Fruit fly (Drosophila melanogaster) whole organism, embryonic: ENCODE measurements around the gene HemK2.

Source experiments
- CG10366 ChIP-seq: fragments of 200-800 bp; sonication (Bioruptor generic); IDR thresholded peaks from 2 replicates; pipeline ENCODE4 v1.3.6; 2022; ENCODE audit warnings: missing biosample characterization, missing genetic modification characterization
- CG10979 ChIP-seq: fragments of 200-800 bp; sonication (Bioruptor generic); optimal IDR thresholded peaks from 2 replicates; lab custom pipeline; 2018; ENCODE audit warnings: missing biosample characterization, mild to moderate bottlenecking, missing genetic modification characterization, moderate library complexity
- CG11504 ChIP-seq: fragments of 200-800 bp; sonication (Bioruptor generic); optimal IDR thresholded peaks from 3 replicates; lab custom pipeline; 2019; ENCODE audit warnings: missing biosample characterization, mild to moderate bottlenecking, missing genetic modification characterization, moderate library complexity
- CG12155 ChIP-seq: fragments of 200-800 bp; sonication (Bioruptor generic); optimal IDR thresholded peaks from 3 replicates; lab custom pipeline; 2016; ENCODE audit warnings: missing biosample characterization, missing genetic modification characterization
- CG12219 ChIP-seq: fragments of 200-800 bp; sonication (Bioruptor generic); optimal IDR thresholded peaks from 3 replicates; lab custom pipeline; 2018; ENCODE audit warnings: missing biosample characterization, mild to moderate bottlenecking, missing genetic modification characterization
- CG14014 ChIP-seq: fragments of 200-800 bp; sonication (Bioruptor generic); IDR thresholded peaks from 2 replicates; pipeline ENCODE4 v1.3.6; 2022; ENCODE audit warnings: missing biosample characterization, missing genetic modification characterization
- CG15514 ChIP-seq: fragments of 200-800 bp; sonication (Bioruptor generic); optimal IDR thresholded peaks from 3 replicates; lab custom pipeline; 2017; ENCODE audit warnings: missing biosample characterization, missing genetic modification characterization, mild to moderate bottlenecking, moderate library complexity, missing genetic modification reagents
- CG16779 ChIP-seq: fragments of 200-800 bp; sonication (Bioruptor generic); IDR thresholded peaks from 2 replicates; pipeline ENCODE4 v1.3.6; 2022; ENCODE audit warnings: missing biosample characterization, missing genetic modification characterization
- CG17829 ChIP-seq: fragments of 200-800 bp; optimal IDR thresholded peaks from 2 replicates; lab custom pipeline; 2019; ENCODE audit warnings: missing biosample characterization, mild to moderate bottlenecking, missing genetic modification characterization, moderate library complexity
- CG18262 ChIP-seq: fragments of 200-800 bp; optimal IDR thresholded peaks from 3 replicates; lab custom pipeline; 2019; ENCODE audit warnings: missing biosample characterization, mild to moderate bottlenecking, missing genetic modification characterization, moderate library complexity
- CG18764 ChIP-seq: fragments of 200-800 bp; sonication (Bioruptor generic); optimal IDR thresholded peaks from 3 replicates; lab custom pipeline; 2016; ENCODE audit warnings: missing biosample characterization, missing genetic modification characterization
- CG2120 ChIP-seq: fragments of 200-800 bp; sonication (Bioruptor generic); optimal IDR thresholded peaks from 3 replicates; lab custom pipeline; 2016; ENCODE audit warnings: missing biosample characterization, missing genetic modification characterization
- CG30020 ChIP-seq: fragments of 200-800 bp; optimal IDR thresholded peaks from 2 replicates; lab custom pipeline; 2019; ENCODE audit warnings: missing biosample characterization, mild to moderate bottlenecking, missing genetic modification characterization, moderate library complexity
- CG3163 ChIP-seq: fragments of 200-800 bp; sonication (Bioruptor generic); optimal IDR thresholded peaks from 3 replicates; lab custom pipeline; 2016; ENCODE audit warnings: missing biosample characterization, missing genetic modification characterization
- CG4424 ChIP-seq: fragments of 200-800 bp; sonication (Bioruptor generic); optimal IDR thresholded peaks from 3 replicates; lab custom pipeline; 2016; ENCODE audit warnings: missing biosample characterization, missing genetic modification characterization
- CG4730 ChIP-seq: fragments of 200-800 bp; sonication (Bioruptor generic); IDR thresholded peaks from 2 replicates; pipeline ENCODE4 v1.3.6; 2022; ENCODE audit warnings: missing biosample characterization, missing genetic modification characterization
- CG4820 ChIP-seq: fragments of 200-800 bp; sonication (Bioruptor generic); optimal IDR thresholded peaks from 3 replicates; lab custom pipeline; 2016; ENCODE audit warnings: missing biosample characterization, missing genetic modification characterization
- CG5180 ChIP-seq: fragments of 200-800 bp; sonication (Bioruptor generic); optimal IDR thresholded peaks from 3 replicates; lab custom pipeline; 2017; ENCODE audit warnings: missing biosample characterization, missing genetic modification characterization, mild to moderate bottlenecking, moderate library complexity, missing genetic modification reagents
- CG7963 ChIP-seq: fragments of 200-800 bp; sonication (Bioruptor generic); IDR thresholded peaks from 3 replicates; pipeline ENCODE4 v1.3.6; 2022; ENCODE audit warnings: missing biosample characterization, missing genetic modification characterization; ENCODE audit not compliant: partially characterized antibody
- CG8478 ChIP-seq: fragments of >200 bp; optimal IDR thresholded peaks from 2 replicates; lab custom pipeline; 2018
- CG9609 ChIP-seq: fragments of 200-800 bp; sonication (Bioruptor generic); optimal IDR thresholded peaks from 3 replicates; lab custom pipeline; 2016; ENCODE audit warnings: missing biosample characterization, missing genetic modification characterization
- E2f2 ChIP-seq: fragments of 200-800 bp; sonication (Bioruptor generic); IDR thresholded peaks from 2 replicates; pipeline ENCODE4 v1.3.6; 2022; ENCODE audit warnings: missing biosample characterization, missing genetic modification characterization
- Hey ChIP-seq: fragments of 200-800 bp; sonication (Bioruptor generic); optimal IDR thresholded peaks from 3 replicates; lab custom pipeline; 2018; ENCODE audit warnings: missing biosample characterization, mild to moderate bottlenecking, missing genetic modification characterization
- HmgZ ChIP-seq: fragments of 200-800 bp; sonication (Bioruptor generic); optimal IDR thresholded peaks from 2 replicates; lab custom pipeline; 2018; ENCODE audit warnings: missing biosample characterization, mild to moderate bottlenecking, missing genetic modification characterization
- Ptx1 ChIP-seq: fragments of 200-800 bp; sonication (Bioruptor generic); IDR thresholded peaks from 2 replicates; pipeline ENCODE4 v1.3.6; 2022; ENCODE audit warnings: missing biosample characterization, missing genetic modification characterization
- Rfx ChIP-seq: fragments of 200-800 bp; sonication (Bioruptor generic); IDR thresholded peaks from 2 replicates; pipeline ENCODE4 v1.3.6; 2022; ENCODE audit warnings: missing biosample characterization, missing genetic modification characterization
- Trl ChIP-seq, 3 experiments: fragments of >200 bp in 2 of 3; fragments of 200-800 bp in 1 of 3; sonication (Bioruptor generic) in 1 of 3; optimal IDR thresholded peaks; 2 replicates in 1 of 3; 3 replicates in 2 of 3; lab custom pipeline; 2016 to 2017; ENCODE audit warnings: missing biosample characterization in 1 of 3, missing genetic modification characterization in 1 of 3
- ap ChIP-seq: fragments of 200-800 bp; sonication (Bioruptor generic); IDR thresholded peaks from 2 replicates; pipeline ENCODE4 v1.3.6; 2022; ENCODE audit warnings: missing biosample characterization, missing genetic modification characterization
- bcd ChIP-seq: fragments of 200-800 bp; sonication (Bioruptor generic); optimal IDR thresholded peaks from 2 replicates; lab custom pipeline; 2017; ENCODE audit warnings: missing biosample characterization, mild to moderate bottlenecking, missing genetic modification characterization
- bsh ChIP-seq, 2 experiments: fragments of 200-800 bp; sonication (Bioruptor generic); optimal IDR thresholded peaks; 2 replicates each; lab custom pipeline; 2017 to 2018; ENCODE audit warnings: mild to moderate bottlenecking in 2 of 2, missing biosample characterization in 2 of 2, missing genetic modification characterization in 2 of 2, moderate library complexity in 1 of 2
- chif ChIP-seq, 2 experiments: fragments of 200-800 bp; sonication (Bioruptor generic); optimal IDR thresholded peaks; 3 replicates each; lab custom pipeline; 2016; ENCODE audit warnings: missing biosample characterization in 2 of 2, missing genetic modification characterization in 2 of 2
- crol ChIP-seq: fragments of 200-800 bp; sonication (Bioruptor generic); IDR thresholded peaks from 2 replicates; pipeline ENCODE4 v1.3.6; 2022; ENCODE audit warnings: missing biosample characterization, missing genetic modification characterization
- dimm ChIP-seq: fragments of 200-800 bp; sonication (Bioruptor generic); IDR thresholded peaks from 2 replicates; pipeline ENCODE4 v1.3.6; 2022; ENCODE audit warnings: missing biosample characterization, missing genetic modification characterization
- dysf ChIP-seq: fragments of 200-800 bp; sonication (Bioruptor generic); IDR thresholded peaks from 3 replicates; pipeline ENCODE4 v1.3.6; 2022; ENCODE audit warnings: missing biosample characterization, missing genetic modification characterization
- exex ChIP-seq: fragments of 200-800 bp; sonication (Bioruptor generic); optimal IDR thresholded peaks from 4 replicates; lab custom pipeline; 2018; ENCODE audit warnings: missing biosample characterization, mild to moderate bottlenecking, missing genetic modification characterization, moderate library complexity
- eyg ChIP-seq: fragments of 200-800 bp; sonication (Bioruptor generic); optimal IDR thresholded peaks from 3 replicates; lab custom pipeline; 2016; ENCODE audit warnings: missing biosample characterization, missing genetic modification characterization
- ftz-f1 ChIP-seq: fragments of 200-800 bp; sonication (Bioruptor generic); optimal IDR thresholded peaks from 2 replicates; lab custom pipeline; 2016; ENCODE audit warnings: missing biosample characterization, missing genetic modification characterization
- gce ChIP-seq: fragments of 200-800 bp; sonication (Bioruptor generic); IDR thresholded peaks from 3 replicates; pipeline ENCODE4 v1.3.6; 2022; ENCODE audit warnings: missing biosample characterization, missing genetic modification characterization
- gro ChIP-seq: fragments of 200-800 bp; sonication (Bioruptor generic); optimal IDR thresholded peaks from 2 replicates; lab custom pipeline; 2016; ENCODE audit warnings: missing biosample characterization, missing genetic modification characterization
- kay ChIP-seq: fragments of 200-800 bp; sonication (Bioruptor generic); optimal IDR thresholded peaks from 2 replicates; lab custom pipeline; 2016; ENCODE audit warnings: missing biosample characterization, missing genetic modification characterization
- lab ChIP-seq: fragments of 200-800 bp; sonication (Bioruptor generic); optimal IDR thresholded peaks from 3 replicates; lab custom pipeline; 2017; ENCODE audit warnings: missing biosample characterization, missing genetic modification characterization, mild to moderate bottlenecking, moderate library complexity, missing genetic modification reagents
- nmo ChIP-seq: fragments of 200-800 bp; sonication (Bioruptor generic); optimal IDR thresholded peaks from 2 replicates; lab custom pipeline; 2018; ENCODE audit warnings: missing biosample characterization, mild to moderate bottlenecking, missing genetic modification characterization, moderate library complexity
- sens-2 ChIP-seq: fragments of 200-800 bp; sonication (Bioruptor generic); IDR thresholded peaks from 2 replicates; pipeline ENCODE4 v1.3.6; 2022; ENCODE audit warnings: missing biosample characterization, missing genetic modification characterization
- slbo ChIP-seq: fragments of 200-800 bp; sonication (Bioruptor generic); IDR thresholded peaks from 2 replicates; pipeline ENCODE4 v1.3.6; 2022; ENCODE audit warnings: missing biosample characterization, missing genetic modification characterization
- sob ChIP-seq: fragments of 200-800 bp; sonication (Bioruptor generic); IDR thresholded peaks from 2 replicates; pipeline ENCODE4 v1.3.6; 2022; ENCODE audit warnings: missing biosample characterization, missing genetic modification characterization
- sqz ChIP-seq: fragments of 200-800 bp; sonication (Bioruptor generic); optimal IDR thresholded peaks from 3 replicates; lab custom pipeline; 2018; ENCODE audit warnings: missing biosample characterization, mild to moderate bottlenecking, missing genetic modification characterization
- tna ChIP-seq: fragments of 200-800 bp; sonication (Bioruptor generic); IDR thresholded peaks from 2 replicates; pipeline ENCODE4 v1.3.6; 2022; ENCODE audit warnings: missing biosample characterization, missing genetic modification characterization; ENCODE audit not compliant: partially characterized antibody
- vvl ChIP-seq: fragments of 200-800 bp; sonication (Bioruptor generic); IDR thresholded peaks from 2 replicates; pipeline ENCODE4 v1.3.6; 2022; ENCODE audit warnings: missing biosample characterization, missing genetic modification characterization
- zf30C ChIP-seq: fragments of 200-800 bp; sonication (Bioruptor generic); optimal IDR thresholded peaks from 3 replicates; lab custom pipeline; 2018; ENCODE audit warnings: missing biosample characterization, mild to moderate bottlenecking, missing genetic modification characterization

Gene HemK2

dm6 chr2L:2731370-2732138, 27.9 kb downstream of the HemK2 start (continued):
- no peak; the same call in 1 of the 2 replicates for TF ChIP-seq E2f2 (GFP tag; lab: Robert Waterston, UW)
- TF ChIP-seq CG14014 (GFP tag; lab: Robert Waterston, UW) = peak; percentile 80
- peak; percentile 22 for TF ChIP-seq CG2120 (GFP tag; lab: Kevin White, UChicago)
- no peak for TF ChIP-seq Trl (optimal IDR thresholded peaks at IDR 0.05; lab: Kevin White, UChicago)
- TF ChIP-seq Trl (GFP tag; optimal IDR thresholded peaks at IDR 0.05; lab: Kevin White, UChicago) = no peak
- TF ChIP-seq CG17829 (tag; lab: Kevin White, UChicago) = no peak
- no peak for TF ChIP-seq CG3163 (GFP tag; lab: Kevin White, UChicago)
- peak; percentile 32; the same call in 1 of the 2 replicates for TF ChIP-seq sob (GFP tag; lab: Robert Waterston, UW)
- peak; percentile 11 for TF ChIP-seq CG15514 (GFP tag; lab: Kevin White, UChicago)
- peak; percentile 38 for TF ChIP-seq CG10979 (tag; lab: Kevin White, UChicago)
- TF ChIP-seq CG12155 (GFP tag; lab: Kevin White, UChicago) = no peak
- TF ChIP-seq Hey (tag; lab: Kevin White, UChicago) = no peak
- TF ChIP-seq kay (GFP tag; lab: Kevin White, UChicago) = peak; percentile 50
- no peak for TF ChIP-seq CG18764
- TF ChIP-seq CG18262 (tag; lab: Kevin White, UChicago) = peak; percentile 38
- peak; percentile 47; the same call in 1 of the 2 replicates for TF ChIP-seq crol (GFP tag; lab: Robert Waterston, UW)
- peak; percentile 39; the same call in 1 of the 2 replicates for TF ChIP-seq CG10366 (GFP tag; lab: Robert Waterston, UW)
- peak; percentile 27; the same call in 1 of the 2 replicates for TF ChIP-seq sens-2 (GFP tag; lab: Robert Waterston, UW)
- peak; percentile 55; the same call in 1 of the 2 replicates for TF ChIP-seq ap (GFP tag; lab: Robert Waterston, UW)
- peak; percentile 47; the same call in 1 of the 2 replicates for TF ChIP-seq vvl (GFP tag; lab: Robert Waterston, UW)
- no peak for TF ChIP-seq CG30020 (tag; lab: Kevin White, UChicago)
- TF ChIP-seq CG16779 (GFP tag; lab: Robert Waterston, UW) = no peak
- TF ChIP-seq bcd = peak; percentile 6
- TF ChIP-seq sqz = no peak
- TF ChIP-seq zf30C (GFP tag; lab: Kevin White, UChicago) = no peak
- peak in 1 of 2 experiments; percentile 15 for TF ChIP-seq bsh (GFP tag; optimal IDR thresholded peaks at IDR 0.05; lab: Kevin White, UChicago)
- TF ChIP-seq dysf (GFP tag; lab: Robert Waterston, UW) = peak; percentile 39; the same call in 1 of the 3 replicates
- TF ChIP-seq gro (GFP tag; lab: Kevin White, UChicago) = no peak
- no peak for TF ChIP-seq CG9609 (GFP tag; lab: Kevin White, UChicago)
- TF ChIP-seq CG11504 (tag; lab: Kevin White, UChicago) = peak; percentile 57
- TF ChIP-seq dimm (GFP tag; lab: Robert Waterston, UW) = no peak
- TF ChIP-seq CG4424 = peak; percentile 42
- TF ChIP-seq CG5180 (GFP tag; lab: Kevin White, UChicago) = no peak
- TF ChIP-seq Rfx (GFP tag; lab: Robert Waterston, UW) = 0 out of 2 replicates have a peak, but pooled peaks have one; percentile 27
- peak; percentile 43 for TF ChIP-seq Ptx1 (GFP tag; lab: Robert Waterston, UW)
- peak; percentile 29 for TF ChIP-seq nmo (GFP tag; lab: Kevin White, UChicago)
- peak; percentile 40 for TF ChIP-seq lab (GFP tag; lab: Kevin White, UChicago)
- TF ChIP-seq slbo (GFP tag; lab: Robert Waterston, UW) = peak; percentile 52; the same call in 1 of the 2 replicates
- no peak for TF ChIP-seq CG12219 (GFP tag; lab: Kevin White, UChicago)
- peak; percentile 62; the same call in 1 of the 2 replicates for TF ChIP-seq CG4730
- peak in 1 of 2 experiments; percentile 19 for TF ChIP-seq chif (GFP tag; optimal IDR thresholded peaks at IDR 0.05; lab: Kevin White, UChicago)
- no peak for TF ChIP-seq exex
- TF ChIP-seq HmgZ = no peak
- no peak for TF ChIP-seq CG8478
- peak; percentile 9 for TF ChIP-seq eyg (GFP tag; lab: Kevin White, UChicago)
- 0 out of 3 replicates have a peak, but pooled peaks have one; percentile 34 for TF ChIP-seq gce
- no peak for TF ChIP-seq tna (GFP tag; lab: Robert Waterston, UW)
- peak; percentile 63 for TF ChIP-seq ftz-f1
- no peak for TF ChIP-seq CG7963 (GFP tag; lab: Robert Waterston, UW)
- TF ChIP-seq CG4820 = no peak
